Worm (Caenorhabditis elegans): ENCODE data around the gene F41F3.9.
"Not testable (repeated sequence)": the region's sequence is repeated elsewhere in the genome, so short reads cannot be mapped to it uniquely, and the experiment has no call there.

The F41F3.9 gene

DNA sequence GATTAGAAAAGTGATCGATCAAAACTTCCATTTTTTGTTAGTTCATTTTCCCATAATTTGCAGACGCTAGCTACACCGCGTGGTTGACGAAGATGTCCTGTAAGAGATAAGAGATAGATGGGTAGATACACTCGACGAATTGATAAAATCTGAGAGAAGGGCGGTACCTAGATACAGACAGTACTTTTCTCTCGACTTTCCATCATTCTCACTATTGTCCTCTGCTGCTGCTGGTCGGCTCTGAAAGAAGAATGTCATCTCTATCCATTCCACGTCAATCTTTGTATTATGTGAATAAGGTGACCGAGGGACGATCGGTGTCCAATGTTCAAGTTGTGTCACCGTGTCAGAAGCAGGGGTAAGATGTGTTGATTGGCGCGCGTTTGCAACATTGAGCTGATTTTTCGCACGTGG lies 26.8 kb upstream of the F41F3.9 start, which contains the start of gene pmt-2 (continued):
- peak; percentile 16 for TF ChIP-seq dve-1 (tag; optimal IDR thresholded peaks at IDR 0.05; ENCODE audit: insufficient read depth)

DNA sequence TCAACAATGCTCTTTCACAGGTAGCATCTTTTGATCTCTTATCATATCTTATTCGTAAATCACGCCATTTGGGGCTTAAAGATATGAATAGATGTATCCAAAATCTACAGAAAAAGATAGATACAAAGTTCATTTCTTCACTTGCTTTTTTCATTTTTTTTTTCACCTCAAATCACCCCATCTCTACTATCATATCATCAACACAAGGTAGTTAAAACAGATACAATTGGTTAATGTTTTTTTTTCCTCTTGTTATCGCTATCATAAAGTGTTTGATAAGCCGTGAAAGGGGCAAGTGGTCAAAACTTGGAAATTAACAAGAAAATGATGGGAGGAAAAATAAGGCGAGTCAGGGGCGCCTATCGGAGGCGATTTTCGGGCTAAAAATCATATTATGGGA lies 25.0 kb upstream of the F41F3.9 start:
- TF ChIP-seq ceh-62 (tag; optimal IDR thresholded peaks at IDR 0.05) (no peak), php-3 (GFP tag; IDR thresholded peaks at IDR 0.05) (peak; percentile 53; the same call in 1 of the 2 replicates), nhr-48 (tag; optimal IDR thresholded peaks at IDR 0.05) (no peak), snpc-1.2 (GFP tag; IDR thresholded peaks at IDR 0.05) (no peak), pqm-1 (tag; optimal IDR thresholded peaks at IDR 0.05) (peak; percentile 66), nhr-28 (tag; optimal IDR thresholded peaks at IDR 0.05) (peak; percentile 88), lin-1 (GFP tag; IDR thresholded peaks at IDR 0.05) (0 out of 2 replicates have a peak, but pooled peaks have one; percentile 19), dve-1 (tag; optimal IDR thresholded peaks at IDR 0.05; ENCODE audit: insufficient read depth) (peak; percentile 73), dmd-6 (GFP tag; IDR thresholded peaks at IDR 0.05) (peak; percentile 26; the same call in 1 of the 2 replicates), hlh-11 (tag; optimal IDR thresholded peaks at IDR 0.05) (peak; percentile 50), nhr-76 (tag; optimal IDR thresholded peaks at IDR 0.05) (no peak), nhr-77 (tag; optimal IDR thresholded peaks at IDR 0.05) (peak; percentile 74), daf-16 (GFP tag; optimal IDR thresholded peaks at IDR 0.05) (no peak), daf-16 (tag; optimal IDR thresholded peaks at IDR 0.05) (peak; percentile 74)

DNA sequence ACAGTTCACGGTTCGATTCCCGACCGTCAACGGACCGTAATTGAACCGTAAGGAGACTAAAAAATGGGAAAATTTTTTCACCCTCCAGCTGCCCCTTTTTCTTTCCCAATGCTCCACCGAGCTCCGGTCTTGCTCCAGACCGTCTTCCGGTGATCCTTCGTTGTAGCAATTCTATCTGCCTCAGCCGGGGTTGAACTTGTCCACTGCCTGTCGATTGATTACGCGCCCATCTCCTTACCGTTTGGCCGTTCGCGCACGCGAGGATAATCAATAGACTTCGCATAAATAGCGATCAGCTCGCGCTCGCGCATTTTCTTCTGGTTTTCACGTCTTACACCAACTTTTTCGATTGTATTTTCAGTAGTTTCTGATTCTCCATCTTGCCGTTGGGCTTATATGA lies 22.5 kb upstream of the F41F3.9 start:
- TF ChIP-seq F26F4.8 (GFP tag; conservative IDR thresholded peaks at IDR 0.05) (peak; percentile 90; the same call in 1 of the 2 replicates), zfp-3 (GFP tag; conservative IDR thresholded peaks at IDR 0.05) (0 out of 2 replicates have a peak, but pooled peaks have one; percentile 21), tra-1 (GFP tag; IDR thresholded peaks at IDR 0.05) (0 out of 2 replicates have a peak, but pooled peaks have one; percentile 51), dmd-6 (GFP tag; IDR thresholded peaks at IDR 0.05) (0 out of 2 replicates have a peak, but pooled peaks have one; percentile 16), dmd-8 (GFP tag; IDR thresholded peaks at IDR 0.05) (peak; percentile 96), mdt-29 (GFP tag; IDR thresholded peaks at IDR 0.05) (0 out of 2 replicates have a peak, but pooled peaks have one; percentile 28), ctbp-1 (GFP tag; IDR thresholded peaks at IDR 0.05) (0 out of 2 replicates have a peak, but pooled peaks have one; percentile 42), php-3 (GFP tag; IDR thresholded peaks at IDR 0.05) (peak; percentile 50; the same call in 1 of the 2 replicates), vab-7 (GFP tag; IDR thresholded peaks at IDR 0.05) (peak; percentile 79), madf-9 (GFP tag; conservative IDR thresholded peaks at IDR 0.05) (peak; percentile 58; the same call in 1 of the 2 replicates), lim-7 (GFP tag; IDR thresholded peaks at IDR 0.05) (peak; percentile 80), arid-1 (GFP tag; conservative IDR thresholded peaks at IDR 0.05) (peak; percentile 70), pha-4 (GFP tag; IDR thresholded peaks at IDR 0.05) (peak; percentile 79), D1046.2 (GFP tag; IDR thresholded peaks at IDR 0.05) (0 out of 2 replicates have a peak, but pooled peaks have one; percentile 29), saeg-2 (GFP tag; IDR thresholded peaks at IDR 0.05) (peak; percentile 55; the same call in 1 of the 2 replicates), T26A8.4 (GFP tag; IDR thresholded peaks at IDR 0.05) (0 out of 2 replicates have a peak, but pooled peaks have one; percentile 22), daf-8 (GFP tag; IDR thresholded peaks at IDR 0.05) (0 out of 2 replicates have a peak, but pooled peaks have one; percentile 29), Y105C5A.15 (GFP tag; IDR thresholded peaks at IDR 0.05) (peak; percentile 83; the same call in 1 of the 2 replicates), snpc-1.2 (GFP tag; IDR thresholded peaks at IDR 0.05) (peak; percentile 82), F44E2.7 (GFP tag; IDR thresholded peaks at IDR 0.05) (peak; percentile 87; the same call in 1 of the 2 replicates), Y75B8A.6 (GFP tag; IDR thresholded peaks at IDR 0.05) (0 out of 2 replicates have a peak, but pooled peaks have one; percentile 32), ceh-44 (GFP tag; IDR thresholded peaks at IDR 0.05) (peak; percentile 78), lin-38 (GFP tag; IDR thresholded peaks at IDR 0.05) (peak; percentile 77), dmd-9 (GFP tag; IDR thresholded peaks at IDR 0.05) (0 out of 2 replicates have a peak, but pooled peaks have one; percentile 5), madf-5 (GFP tag; IDR thresholded peaks at IDR 0.05) (peak; percentile 44 to 89; a peak in 3 of 4 replicates), egl-43 (GFP tag; IDR thresholded peaks at IDR 0.05) (peak; percentile 95), Y48G9A.11 (GFP tag; IDR thresholded peaks at IDR 0.05) (peak; percentile 54), set-16 (GFP tag; IDR thresholded peaks at IDR 0.05) (peak; percentile 58), nhr-41 (GFP tag; IDR thresholded peaks at IDR 0.05) (peak; percentile 64; the same call in 1 of the 2 replicates), ZK337.2 (GFP tag; IDR thresholded peaks at IDR 0.05) (peak; percentile 64; the same call in 1 of the 2 replicates)
- TF ChIP-seq pha-4 (tag; optimal IDR thresholded peaks at IDR 0.05), result not testable (repeated sequence)
